Worm (Caenorhabditis elegans): ENCODE data around the gene H03G16.5.
A peak's percentile ranks its signal among the peaks of the same experiment; 100 is the strongest.

Gene H03G16.5

DNA sequence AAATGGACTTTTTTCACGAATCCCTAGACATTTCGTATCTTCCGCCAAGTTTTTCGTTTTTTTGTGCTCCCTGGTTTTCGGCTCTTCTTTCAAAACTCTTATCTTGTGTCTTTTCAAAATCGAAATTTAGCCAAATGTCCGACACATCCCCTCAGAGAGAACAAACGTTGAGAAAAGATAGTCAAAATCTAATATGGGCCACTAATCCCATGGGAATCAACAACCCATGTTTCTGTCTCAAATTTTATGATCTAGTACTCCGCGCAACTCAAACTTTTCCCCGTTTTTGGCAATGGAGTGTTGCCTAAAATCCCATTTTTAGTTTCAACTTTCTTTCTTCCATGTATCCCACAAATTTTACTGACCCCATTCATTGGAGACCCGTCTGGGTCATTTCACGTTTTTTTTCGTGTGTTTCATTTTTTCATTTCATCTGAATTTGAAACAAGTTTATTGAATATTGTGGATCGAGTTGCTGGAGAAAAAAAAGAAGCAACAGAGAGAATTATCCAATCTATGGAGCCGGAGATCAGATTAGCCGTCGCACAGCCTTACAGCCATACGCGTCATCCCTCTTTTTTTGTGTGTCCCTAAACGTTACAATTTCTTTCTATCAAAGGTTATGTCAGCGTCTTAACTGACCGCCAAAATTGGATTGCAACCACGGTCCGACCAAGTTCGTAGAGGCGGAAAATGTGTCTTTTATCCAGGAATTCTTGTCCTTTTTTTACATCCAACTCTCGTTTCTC is 44.9 kb downstream of the H03G16.5 start:
- no peak for TF ChIP-seq ceh-19 (GFP tag; optimal IDR thresholded peaks at IDR 0.05)
- TF ChIP-seq syd-9 (tag; optimal IDR thresholded peaks at IDR 0.05): no peak
- TF ChIP-seq unc-42 (tag; optimal IDR thresholded peaks at IDR 0.05): peak; percentile 56
- 0 out of 2 replicates have a peak, but pooled peaks have one; percentile 28 for TF ChIP-seq unc-3 (GFP tag; conservative IDR thresholded peaks at IDR 0.05)
- TF ChIP-seq unc-3 (tag; optimal IDR thresholded peaks at IDR 0.05): peak; percentile 82
- TF ChIP-seq tbx-7 (tag; optimal IDR thresholded peaks at IDR 0.05): no peak

DNA sequence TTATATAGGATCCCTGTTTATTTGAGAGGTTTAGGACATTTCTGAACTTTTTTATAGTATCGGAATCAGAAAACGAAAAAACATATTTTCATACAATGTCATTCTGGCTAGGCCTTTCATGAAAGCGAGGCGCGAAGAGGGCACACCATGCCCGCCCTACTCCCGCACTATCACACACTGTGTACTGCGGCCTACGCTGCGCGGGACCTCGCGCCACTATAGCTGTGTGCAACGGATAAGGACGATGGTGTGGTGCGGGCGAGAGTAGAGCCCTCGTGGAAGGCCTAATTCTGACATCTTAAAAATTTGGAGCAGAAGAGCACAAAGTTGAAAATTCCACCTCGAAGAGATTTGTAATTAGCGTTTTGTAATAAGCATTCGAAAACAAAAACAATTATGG is 45.7 kb downstream of the H03G16.5 start:
- no peak for TF ChIP-seq tbx-2 (tag; optimal IDR thresholded peaks at IDR 0.05)
- TF ChIP-seq T23F11.4 (GFP tag; optimal IDR thresholded peaks at IDR 0.05): no peak
- TF ChIP-seq pha-2 (tag; optimal IDR thresholded peaks at IDR 0.05): no peak
- no peak for TF ChIP-seq lim-6 (tag; optimal IDR thresholded peaks at IDR 0.05)
- no peak for TF ChIP-seq K09A11.1 (tag; optimal IDR thresholded peaks at IDR 0.05; ENCODE audit: insufficient read depth)
- TF ChIP-seq pax-1 (tag; optimal IDR thresholded peaks at IDR 0.05): no peak
- TF ChIP-seq fax-1 (tag; optimal IDR thresholded peaks at IDR 0.05): no peak
- TF ChIP-seq pag-3 (tag; optimal IDR thresholded peaks at IDR 0.05; ENCODE audit: borderline replicate concordance): no peak
- TF ChIP-seq hlh-8 (tag; optimal IDR thresholded peaks at IDR 0.05): no peak
- no peak for TF ChIP-seq unc-86 (tag; optimal IDR thresholded peaks at IDR 0.05)
- no peak for TF ChIP-seq sox-4 (tag; optimal IDR thresholded peaks at IDR 0.05)
- TF ChIP-seq dve-1 (tag; optimal IDR thresholded peaks at IDR 0.05): no peak
- TF ChIP-seq gmeb-2 (tag; optimal IDR thresholded peaks at IDR 0.05): no peak
- no peak for TF ChIP-seq tbx-7 (tag; optimal IDR thresholded peaks at IDR 0.05)
- TF ChIP-seq pat-9 (tag; optimal IDR thresholded peaks at IDR 0.05): no peak
- no peak for TF ChIP-seq lin-11 (tag; optimal IDR thresholded peaks at IDR 0.05)
- no peak for TF ChIP-seq ama-1 (optimal IDR thresholded peaks at IDR 0.05)
- TF ChIP-seq K02D7.2 (tag; optimal IDR thresholded peaks at IDR 0.05): no peak
- TF ChIP-seq rnt-1 (tag; optimal IDR thresholded peaks at IDR 0.05): no peak
- TF ChIP-seq ets-4 (tag; optimal IDR thresholded peaks at IDR 0.05): no peak

DNA sequence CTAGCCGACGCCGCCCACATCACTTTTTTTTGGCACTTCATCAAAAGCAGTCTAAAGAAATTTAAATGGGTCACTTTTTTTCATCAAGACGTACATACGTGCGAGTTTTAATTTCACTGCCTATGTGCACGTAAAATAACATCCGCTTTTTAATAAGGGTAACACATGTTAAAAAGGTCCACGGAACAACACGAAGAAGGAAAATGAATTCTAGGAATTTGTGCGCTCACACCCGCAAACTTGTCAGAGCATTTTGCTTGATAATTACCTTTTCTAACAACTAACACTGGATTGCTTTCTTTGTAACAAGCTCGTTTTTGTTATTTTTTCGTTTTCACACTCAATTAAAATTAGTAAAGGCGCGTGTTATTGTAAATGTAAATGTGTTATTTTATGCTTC is 47.9 kb downstream of the H03G16.5 start:
- TF ChIP-seq sox-4 (tag; optimal IDR thresholded peaks at IDR 0.05): no peak
- no peak for TF ChIP-seq npax-4 (tag; optimal IDR thresholded peaks at IDR 0.05)
- TF ChIP-seq C38D4.7 (GFP tag; optimal IDR thresholded peaks at IDR 0.05): no peak
- TF ChIP-seq elt-2 (tag; optimal IDR thresholded peaks at IDR 0.05): no peak
- no peak for TF ChIP-seq ceh-6 (GFP tag; optimal IDR thresholded peaks at IDR 0.05)
- TF ChIP-seq ttx-3 (tag; optimal IDR thresholded peaks at IDR 0.05): no peak

DNA sequence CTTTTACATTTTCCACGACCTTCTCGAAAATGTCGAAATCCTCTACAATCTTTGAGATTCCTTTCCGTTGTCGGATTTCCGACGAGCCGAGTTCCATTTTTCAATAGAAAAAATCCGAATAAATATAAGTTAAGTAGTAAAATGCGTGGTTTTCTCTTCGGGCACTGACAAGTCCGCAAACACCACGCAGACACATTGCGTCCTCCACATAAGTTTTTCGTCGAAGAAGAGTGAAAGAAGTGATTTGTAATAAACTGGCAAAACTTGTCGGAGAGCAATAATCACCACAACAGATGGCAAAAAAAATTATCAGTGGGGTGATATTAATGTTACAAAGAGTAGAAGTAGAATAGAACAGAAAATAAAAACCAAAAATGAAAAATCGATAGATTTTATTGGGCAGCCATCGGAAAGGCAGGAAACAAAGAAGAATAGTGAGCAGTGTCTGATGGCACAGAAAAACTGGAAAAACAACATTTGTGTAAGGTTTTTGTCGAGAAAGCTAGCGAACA is 49.7 kb downstream of the H03G16.5 start, which contains the start of gene ergi-2:
Gene ergi-2 (minus strand): TSS at position 462 of the 512 bp plus-strand sequence.
- no peak for TF ChIP-seq gmeb-2 (tag; optimal IDR thresholded peaks at IDR 0.05)
- no peak for TF ChIP-seq T23F11.4 (GFP tag; optimal IDR thresholded peaks at IDR 0.05)
- TF ChIP-seq F13H6.1 (tag; optimal IDR thresholded peaks at IDR 0.05): no peak
- no peak for TF ChIP-seq tbx-2 (tag; optimal IDR thresholded peaks at IDR 0.05)
- TF ChIP-seq mec-3 (tag; optimal IDR thresholded peaks at IDR 0.05; ENCODE audit: borderline replicate concordance): no peak
- TF ChIP-seq C08G9.2 (tag; optimal IDR thresholded peaks at IDR 0.05): no peak
- TF ChIP-seq dve-1 (tag; optimal IDR thresholded peaks at IDR 0.05): no peak
- TF ChIP-seq fax-1 (tag; optimal IDR thresholded peaks at IDR 0.05): no peak
- no peak for TF ChIP-seq ceh-31 (tag; optimal IDR thresholded peaks at IDR 0.05)
- TF ChIP-seq unc-42 (tag; optimal IDR thresholded peaks at IDR 0.05): no peak
- TF ChIP-seq dmd-4 (tag; optimal IDR thresholded peaks at IDR 0.05; ENCODE audit: borderline replicate concordance): no peak
- TF ChIP-seq ceh-22 (tag; optimal IDR thresholded peaks at IDR 0.05): no peak
- no peak for TF ChIP-seq sdc-2 (tag; optimal IDR thresholded peaks at IDR 0.05)
- TF ChIP-seq pros-1 (tag; optimal IDR thresholded peaks at IDR 0.05): no peak
- no peak for TF ChIP-seq nhr-232 (tag; optimal IDR thresholded peaks at IDR 0.05)
- TF ChIP-seq madf-2 (tag; optimal IDR thresholded peaks at IDR 0.05): no peak
- no peak for TF ChIP-seq sox-2 (GFP tag; IDR thresholded peaks at IDR 0.05)
- TF ChIP-seq C38D4.7 (GFP tag; optimal IDR thresholded peaks at IDR 0.05): no peak
- TF ChIP-seq npax-4 (tag; optimal IDR thresholded peaks at IDR 0.05): no peak
- TF ChIP-seq zip-5 (tag; optimal IDR thresholded peaks at IDR 0.05): no peak

All from whole organism, late embryonic.